Fruit fly (Drosophila melanogaster): ENCODE measurements around the gene Ttc1.

DNA sequence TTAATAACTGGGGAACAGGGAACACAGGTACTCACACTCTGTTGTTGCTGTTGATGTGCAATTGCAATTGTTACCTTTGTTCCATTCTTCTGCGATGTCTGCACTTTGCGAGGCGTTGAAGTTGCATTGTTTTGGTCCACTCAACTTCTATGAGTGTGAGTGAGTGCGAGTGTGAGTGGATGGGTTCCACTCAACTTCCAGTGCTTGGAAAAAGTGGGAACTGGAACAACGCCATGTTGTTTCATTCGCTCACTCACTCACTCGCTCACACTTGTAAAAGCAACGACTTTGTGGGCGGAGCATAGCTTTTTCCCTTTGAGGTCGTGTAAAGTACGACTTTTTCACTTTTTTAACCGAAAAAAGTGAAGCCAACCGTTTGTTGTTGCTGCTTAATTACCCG, 29.1 kb downstream of the Ttc1 start:
- TF ChIP-seq CG17806 (tag; optimal IDR thresholded peaks at IDR 0.05) (no peak), CG13204 (GFP tag; optimal IDR thresholded peaks at IDR 0.05) (no peak), CG8301 (tag; optimal IDR thresholded peaks at IDR 0.05) (no peak), fd96Ca (GFP tag; IDR thresholded peaks at IDR 0.05) (no peak), D1 (tag; optimal IDR thresholded peaks at IDR 0.05) (no peak), gl (tag; optimal IDR thresholded peaks at IDR 0.05) (no peak), CG10348 (GFP tag; IDR thresholded peaks at IDR 0.05) (no peak), rn (GFP tag; IDR thresholded peaks at IDR 0.05) (no peak), Ets98B (GFP tag; IDR thresholded peaks at IDR 0.05) (no peak), Pif1B (GFP tag; optimal IDR thresholded peaks at IDR 0.05) (no peak)

All from whole organism, pupa.